Fruit fly (Drosophila melanogaster) whole organism, embryonic: ENCODE results near the gene Snx21.

Source experiments
- CG10979 ChIP-seq: fragments of 200-800 bp; sonication (Bioruptor generic); optimal IDR thresholded peaks from 2 replicates; lab custom pipeline; 2018; ENCODE audit warnings: missing biosample characterization, mild to moderate bottlenecking, missing genetic modification characterization, moderate library complexity
- CG11504 ChIP-seq: fragments of 200-800 bp; sonication (Bioruptor generic); optimal IDR thresholded peaks from 3 replicates; lab custom pipeline; 2019; ENCODE audit warnings: missing biosample characterization, mild to moderate bottlenecking, missing genetic modification characterization, moderate library complexity
- CG12391 ChIP-seq: fragments of 200-800 bp; sonication (Bioruptor generic); optimal IDR thresholded peaks from 3 replicates; lab custom pipeline; 2018; ENCODE audit warnings: missing biosample characterization, mild to moderate bottlenecking, missing genetic modification characterization, moderate library complexity
- CG13287 ChIP-seq: fragments of 200-800 bp; sonication (Bioruptor generic); IDR thresholded peaks from 2 replicates; pipeline ENCODE4 v1.3.6; 2022; ENCODE audit warnings: missing biosample characterization, missing genetic modification characterization; ENCODE audit not compliant: partially characterized antibody
- CG13894 ChIP-seq: fragments of 200-800 bp; sonication (Bioruptor generic); optimal IDR thresholded peaks from 3 replicates; lab custom pipeline; 2018; ENCODE audit warnings: missing biosample characterization, mild to moderate bottlenecking, missing genetic modification characterization, moderate library complexity
- CG15514 ChIP-seq: fragments of 200-800 bp; sonication (Bioruptor generic); optimal IDR thresholded peaks from 3 replicates; lab custom pipeline; 2017; ENCODE audit warnings: missing biosample characterization, missing genetic modification characterization, mild to moderate bottlenecking, moderate library complexity, missing genetic modification reagents
- CG1832 ChIP-seq: fragments of 200-800 bp; sonication (Bioruptor generic); optimal IDR thresholded peaks from 2 replicates; lab custom pipeline; 2017; ENCODE audit warnings: missing biosample characterization, mild to moderate bottlenecking, missing genetic modification characterization, inconsistent platforms
- CG2120 ChIP-seq: fragments of 200-800 bp; sonication (Bioruptor generic); optimal IDR thresholded peaks from 3 replicates; lab custom pipeline; 2016; ENCODE audit warnings: missing biosample characterization, missing genetic modification characterization
- CG2712 ChIP-seq: fragments of 200-800 bp; optimal IDR thresholded peaks from 3 replicates; lab custom pipeline; 2019; ENCODE audit warnings: missing biosample characterization, mild to moderate bottlenecking, missing genetic modification characterization, moderate library complexity
- CG31441 ChIP-seq: fragments of 200-800 bp; sonication (Bioruptor generic); IDR thresholded peaks from 2 replicates; pipeline ENCODE4 v1.3.6; 2022; ENCODE audit warnings: missing biosample characterization, missing genetic modification characterization
- CG32532 ChIP-seq: fragments of 200-800 bp; sonication (Bioruptor generic); IDR thresholded peaks from 2 replicates; pipeline ENCODE4 v1.3.6; 2022; ENCODE audit warnings: missing biosample characterization, missing genetic modification characterization
- CG42726 ChIP-seq: fragments of 200-800 bp; sonication (Bioruptor generic); IDR thresholded peaks from 2 replicates; pipeline ENCODE4 v1.3.6; 2022; ENCODE audit warnings: missing biosample characterization, missing genetic modification characterization; ENCODE audit not compliant: partially characterized antibody
- CG6272 ChIP-seq: fragments of 200-800 bp; sonication (Bioruptor generic); IDR thresholded peaks from 2 replicates; pipeline ENCODE4 v1.3.6; 2022; ENCODE audit warnings: missing biosample characterization, missing genetic modification characterization
- CG7556 ChIP-seq: fragments of 200-800 bp; sonication (Bioruptor generic); optimal IDR thresholded peaks from 2 replicates; lab custom pipeline; 2017; ENCODE audit warnings: missing biosample characterization, mild to moderate bottlenecking, missing genetic modification characterization
- CTCF ChIP-seq: fragments of 200-800 bp; sonication (Bioruptor generic); optimal IDR thresholded peaks from 2 replicates; lab custom pipeline; 2017; ENCODE audit warnings: missing biosample characterization, mild to moderate bottlenecking, missing genetic modification characterization, moderate library complexity
- Deaf1 ChIP-seq: fragments of 200-800 bp; optimal IDR thresholded peaks from 3 replicates; lab custom pipeline; 2019; ENCODE audit warnings: missing biosample characterization, mild to moderate bottlenecking, missing genetic modification characterization, moderate library complexity
- Dek ChIP-seq: fragments of 200-800 bp; sonication (Bioruptor generic); optimal IDR thresholded peaks from 3 replicates; lab custom pipeline; 2019; ENCODE audit warnings: missing biosample characterization, mild to moderate bottlenecking, missing genetic modification characterization, moderate library complexity
- Dll ChIP-seq: fragments of 200-800 bp; sonication (Bioruptor generic); IDR thresholded peaks from 4 replicates; pipeline ENCODE4 v1.3.6; 2022; ENCODE audit warnings: missing biosample characterization, missing genetic modification characterization; ENCODE audit not compliant: partially characterized antibody
- Dref ChIP-seq: fragments of 200-800 bp; sonication (Bioruptor generic); IDR thresholded peaks from 2 replicates; pipeline ENCODE4 v1.3.6; 2022; ENCODE audit warnings: missing biosample characterization, missing genetic modification characterization
- Fer2 ChIP-seq: fragments of 200-800 bp; sonication (Bioruptor generic); optimal IDR thresholded peaks from 2 replicates; lab custom pipeline; 2018; ENCODE audit warnings: missing biosample characterization, mild to moderate bottlenecking, missing genetic modification characterization, moderate library complexity
- Hr3 ChIP-seq: fragments of 200-800 bp; sonication (Bioruptor generic); optimal IDR thresholded peaks from 3 replicates; lab custom pipeline; 2016; ENCODE audit warnings: missing biosample characterization, missing genetic modification characterization
- Max ChIP-seq: fragments of 200-800 bp; sonication (Bioruptor generic); optimal IDR thresholded peaks from 2 replicates; lab custom pipeline; 2016; ENCODE audit warnings: missing biosample characterization, mild to moderate bottlenecking, missing genetic modification characterization
- Nf-YC ChIP-seq: fragments of 200-800 bp; optimal IDR thresholded peaks from 3 replicates; lab custom pipeline; 2019; ENCODE audit warnings: missing biosample characterization, mild to moderate bottlenecking, missing genetic modification characterization, moderate library complexity
- NfI ChIP-seq: fragments of 200-800 bp; sonication (Bioruptor generic); optimal IDR thresholded peaks from 3 replicates; lab custom pipeline; 2018; ENCODE audit warnings: missing biosample characterization, mild to moderate bottlenecking, missing genetic modification characterization, moderate library complexity
- Rfx ChIP-seq: fragments of 200-800 bp; sonication (Bioruptor generic); IDR thresholded peaks from 2 replicates; pipeline ENCODE4 v1.3.6; 2022; ENCODE audit warnings: missing biosample characterization, missing genetic modification characterization
- Stat92E ChIP-seq, 3 experiments: fragments of >200 bp in 2 of 3; fragments of 200-800 bp in 1 of 3; sonication (Bioruptor generic) in 1 of 3; optimal IDR thresholded peaks; 2 replicates each; lab custom pipeline; 2017 to 2019; ENCODE audit warnings: missing biosample characterization in 3 of 3, missing genetic modification characterization in 3 of 3, mild to moderate bottlenecking in 1 of 3, moderate library complexity in 1 of 3
- Taf1 ChIP-seq: fragments of 200-800 bp; sonication (Bioruptor generic); IDR thresholded peaks from 2 replicates; pipeline ENCODE4 v1.3.6; 2022; ENCODE audit warnings: missing biosample characterization, missing genetic modification characterization
- amos ChIP-seq: fragments of 200-800 bp; sonication (Bioruptor generic); IDR thresholded peaks from 2 replicates; pipeline ENCODE4 v1.3.6; 2022; ENCODE audit warnings: missing biosample characterization, missing genetic modification characterization; ENCODE audit not compliant: partially characterized antibody
- bbx ChIP-seq: fragments of 200-800 bp; sonication (Bioruptor generic); IDR thresholded peaks from 2 replicates; pipeline ENCODE4 v1.3.6; 2022; ENCODE audit warnings: missing biosample characterization, missing genetic modification characterization; ENCODE audit not compliant: partially characterized antibody
- bsh ChIP-seq, 2 experiments: fragments of 200-800 bp; sonication (Bioruptor generic); optimal IDR thresholded peaks; 2 replicates each; lab custom pipeline; 2017 to 2018; ENCODE audit warnings: mild to moderate bottlenecking in 2 of 2, missing biosample characterization in 2 of 2, missing genetic modification characterization in 2 of 2, moderate library complexity in 1 of 2
- btn ChIP-seq: fragments of 200-800 bp; sonication (Bioruptor generic); optimal IDR thresholded peaks from 2 replicates; lab custom pipeline; 2016; ENCODE audit warnings: missing biosample characterization, missing genetic modification characterization
- cas ChIP-seq: fragments of 200-800 bp; sonication (Bioruptor generic); IDR thresholded peaks from 2 replicates; pipeline ENCODE4 v1.3.6; 2022; ENCODE audit warnings: missing biosample characterization, missing genetic modification characterization
- chm ChIP-seq: fragments of 200-800 bp; sonication (Bioruptor generic); IDR thresholded peaks from 2 replicates; pipeline ENCODE4 v1.3.6; 2022; ENCODE audit warnings: missing biosample characterization, missing genetic modification characterization
- dan ChIP-seq: fragments of 200-800 bp; sonication (Bioruptor generic); IDR thresholded peaks from 2 replicates; pipeline ENCODE4 v1.3.6; 2022; ENCODE audit warnings: missing biosample characterization, missing genetic modification characterization
- exex ChIP-seq: fragments of 200-800 bp; sonication (Bioruptor generic); optimal IDR thresholded peaks from 4 replicates; lab custom pipeline; 2018; ENCODE audit warnings: missing biosample characterization, mild to moderate bottlenecking, missing genetic modification characterization, moderate library complexity
- gsb-n ChIP-seq: fragments of 200-800 bp; sonication (Bioruptor generic); optimal IDR thresholded peaks from 3 replicates; lab custom pipeline; 2018; ENCODE audit warnings: missing biosample characterization, mild to moderate bottlenecking, missing genetic modification characterization
- her ChIP-seq: fragments of 200-800 bp; sonication (Bioruptor generic); optimal IDR thresholded peaks from 2 replicates; lab custom pipeline; 2016; ENCODE audit warnings: missing biosample characterization, missing genetic modification characterization
- hth ChIP-seq: fragments of >200 bp; optimal IDR thresholded peaks from 2 replicates; lab custom pipeline; 2017; ENCODE audit warnings: inconsistent platforms
- kni ChIP-seq: fragments of 200-800 bp; sonication (Bioruptor generic); optimal IDR thresholded peaks from 3 replicates; lab custom pipeline; 2017; ENCODE audit warnings: mild to moderate bottlenecking, missing biosample characterization, missing genetic modification reagents, missing genetic modification characterization
- lab ChIP-seq: fragments of 200-800 bp; sonication (Bioruptor generic); optimal IDR thresholded peaks from 3 replicates; lab custom pipeline; 2017; ENCODE audit warnings: missing biosample characterization, missing genetic modification characterization, mild to moderate bottlenecking, moderate library complexity, missing genetic modification reagents
- lbe ChIP-seq: fragments of 200-800 bp; sonication (Bioruptor generic); optimal IDR thresholded peaks from 2 replicates; lab custom pipeline; 2016; ENCODE audit warnings: missing biosample characterization, mild to moderate bottlenecking, missing genetic modification characterization
- nerfin-1 ChIP-seq: fragments of 200-800 bp; sonication (Bioruptor generic); optimal IDR thresholded peaks from 3 replicates; lab custom pipeline; 2019; ENCODE audit warnings: missing biosample characterization, mild to moderate bottlenecking, missing genetic modification characterization, moderate library complexity
- nom ChIP-seq: fragments of 200-800 bp; sonication (Bioruptor generic); optimal IDR thresholded peaks from 2 replicates; lab custom pipeline; 2017; ENCODE audit warnings: missing biosample characterization, missing genetic modification characterization, mild to moderate bottlenecking, moderate library complexity, missing genetic modification reagents
- salm ChIP-seq: fragments of 200-800 bp; sonication (Bioruptor generic); optimal IDR thresholded peaks from 2 replicates; lab custom pipeline; 2018; ENCODE audit warnings: missing biosample characterization, mild to moderate bottlenecking, missing genetic modification characterization
- sug ChIP-seq: fragments of 200-800 bp; optimal IDR thresholded peaks from 2 replicates; lab custom pipeline; 2019; ENCODE audit warnings: missing biosample characterization, mild to moderate bottlenecking, missing genetic modification characterization, moderate library complexity
- trem ChIP-seq: fragments of 200-800 bp; optimal IDR thresholded peaks from 3 replicates; lab custom pipeline; 2019; ENCODE audit warnings: missing biosample characterization, mild to moderate bottlenecking, missing genetic modification characterization, moderate library complexity
- tup ChIP-seq: fragments of 200-800 bp; sonication (Bioruptor generic); optimal IDR thresholded peaks from 2 replicates; lab custom pipeline; 2016; ENCODE audit warnings: missing biosample characterization, mild to moderate bottlenecking, missing genetic modification characterization, moderate library complexity
- vvl ChIP-seq: fragments of 200-800 bp; sonication (Bioruptor generic); IDR thresholded peaks from 2 replicates; pipeline ENCODE4 v1.3.6; 2022; ENCODE audit warnings: missing biosample characterization, missing genetic modification characterization

Snx21 gene

dm6 chr2L:2769476-2770185 lies 4.2 kb upstream of the Snx21 start, which contains the start of the genes colt and HINT1 (continued):
- TF ChIP-seq bsh (GFP tag; optimal IDR thresholded peaks at IDR 0.05; lab: Kevin White, UChicago) (peak in 1 of 2 experiments; percentile 92), Dek (tag; lab: Kevin White, UChicago) (peak; percentile 27), CG1832 (GFP tag; lab: Kevin White, UChicago) (no peak), CG31441 (GFP tag; lab: Robert Waterston, UW) (peak; percentile 34; the same call in 1 of the 2 replicates), sug (tag; lab: Kevin White, UChicago) (peak; percentile 41), CG2120 (peak; percentile 31), Stat92E (GFP tag; optimal IDR thresholded peaks at IDR 0.05; lab: Kevin White, UChicago) (peak in 1 of 3 experiments; percentile 25), CG42726 (GFP tag; lab: Robert Waterston, UW) (0 out of 2 replicates have a peak, but pooled peaks have one; percentile 42), CG2712 (tag; lab: Kevin White, UChicago) (peak; percentile 54), lbe (GFP tag; lab: Kevin White, UChicago) (peak; percentile 35), Nf-YC (tag; lab: Kevin White, UChicago) (peak; percentile 42), Fer2 (peak; percentile 1), Dll (GFP tag; lab: Robert Waterston, UW) (peak; percentile 37; the same call in 1 of the 4 replicates), hth (no peak), bbx (GFP tag; lab: Robert Waterston, UW) (peak; percentile 9; the same call in 1 of the 2 replicates), her (GFP tag; lab: Kevin White, UChicago) (peak; percentile 99), tup (GFP tag; lab: Kevin White, UChicago) (no peak), CG7556 (GFP tag; lab: Kevin White, UChicago) (no peak), lab (peak; percentile 15), Dref (GFP tag; lab: Robert Waterston, UW) (peak; percentile 39), CG6272 (GFP tag; lab: Robert Waterston, UW) (no peak), CG11504 (peak; percentile 50), CG12391 (peak; percentile 29), Hr3 (no peak), Taf1 (GFP tag; lab: Robert Waterston, UW) (no peak), Deaf1 (tag; lab: Kevin White, UChicago) (peak; percentile 60), kni (GFP tag; lab: Kevin White, UChicago) (peak; percentile 6), nom (GFP tag; lab: Kevin White, UChicago) (peak; percentile 99), vvl (GFP tag; lab: Robert Waterston, UW) (peak; percentile 57), chm (GFP tag; lab: Robert Waterston, UW) (no peak), exex (tag; lab: Kevin White, UChicago) (peak; percentile 13), NfI (GFP tag; lab: Kevin White, UChicago) (peak; percentile 24), gsb-n (tag; lab: Kevin White, UChicago) (peak; percentile 28), dan (GFP tag; lab: Robert Waterston, UW) (no peak), trem (tag; lab: Kevin White, UChicago) (peak; percentile 99), cas (GFP tag; lab: Robert Waterston, UW) (no peak), amos (GFP tag; lab: Robert Waterston, UW) (peak; percentile 53), CG13894 (peak; percentile 67), CG10979 (tag; lab: Kevin White, UChicago) (peak; percentile 37), btn (GFP tag; lab: Kevin White, UChicago) (no peak), Rfx (peak; percentile 37; the same call in 1 of the 2 replicates), CG32532 (peak; percentile 48; the same call in 1 of the 2 replicates), CG15514 (GFP tag; lab: Kevin White, UChicago) (peak; percentile 94), salm (tag; lab: Kevin White, UChicago) (peak; percentile 17), CG13287 (GFP tag; lab: Robert Waterston, UW) (peak; percentile 61; the same call in 1 of the 2 replicates), Max (GFP tag; lab: Kevin White, UChicago) (peak; percentile 8), CTCF (peak; percentile 54), nerfin-1 (tag; lab: Kevin White, UChicago) (peak; percentile 56)
